Worm (Caenorhabditis elegans) whole organism, L3 larva: ENCODE data around the gene fbxa-72.

ENCODE experiments used
- R02D3.7 ChIP-seq: fragments of 150-350 bp; optimal IDR thresholded peaks from 2 replicates; lab custom pipeline; 2014; ENCODE audit warnings: missing biosample characterization, missing genetic modification characterization
- ZK546.5 ChIP-seq: sonication (generic microtip); optimal IDR thresholded peaks from 2 replicates; lab custom pipeline; 2017; ENCODE audit warnings: missing biosample characterization, missing genetic modification characterization
- aly-2 ChIP-seq: fragments of 150-350 bp; optimal IDR thresholded peaks from 2 replicates; lab custom pipeline; 2014; ENCODE audit warnings: missing biosample characterization, missing genetic modification characterization
- ama-1 ChIP-seq: fragments of 150-350 bp; optimal IDR thresholded peaks from 2 replicates; lab custom pipeline; 2018
- ceh-16 ChIP-seq: sonication (generic microtip); optimal IDR thresholded peaks from 2 replicates; lab custom pipeline; 2017; ENCODE audit warnings: missing biosample characterization, missing genetic modification characterization
- ceh-28 ChIP-seq: fragments of 150-350 bp; optimal IDR thresholded peaks from 2 replicates; lab custom pipeline; 2014; ENCODE audit warnings: missing biosample characterization, missing genetic modification reagents, missing genetic modification characterization
- ceh-82 ChIP-seq: fragments of 150-350 bp; optimal IDR thresholded peaks from 2 replicates; lab custom pipeline; 2014; ENCODE audit warnings: missing biosample characterization, missing genetic modification characterization
- ceh-9 ChIP-seq: sonication (generic microtip); optimal IDR thresholded peaks from 2 replicates; lab custom pipeline; 2018; ENCODE audit warnings: missing biosample characterization, missing genetic modification characterization
- egl-27 ChIP-seq: sonication (generic microtip); optimal IDR thresholded peaks from 4 replicates; lab custom pipeline; 2017; ENCODE audit warnings: missing biosample characterization, missing genetic modification reagents, missing genetic modification characterization
- elt-2 ChIP-seq: sonication (generic microtip); optimal IDR thresholded peaks from 2 replicates; lab custom pipeline; 2016; ENCODE audit warnings: missing genetic modification reagents, mild to moderate bottlenecking, missing genetic modification characterization, missing compliant biosample characterization
- elt-3 ChIP-seq, 3 experiments: fragments of 150-350 bp in 1 of 3; sonication (generic microtip) in 2 of 3; optimal IDR thresholded peaks; 2 replicates in 2 of 3; 4 replicates in 1 of 3; lab custom pipeline; 2014 to 2017; ENCODE audit warnings: missing biosample characterization in 3 of 3, missing genetic modification characterization in 3 of 3
- eor-1 ChIP-seq, 2 experiments: fragments of 150-350 bp; optimal IDR thresholded peaks; 2 replicates each; lab custom pipeline; 2014 to 2018; ENCODE audit warnings: missing biosample characterization in 2 of 2, missing genetic modification characterization in 2 of 2
- jun-1 ChIP-seq: fragments of 150-350 bp; optimal IDR thresholded peaks from 2 replicates; lab custom pipeline; 2014; ENCODE audit warnings: missing biosample characterization, missing genetic modification reagents, missing genetic modification characterization
- lin-15B ChIP-seq: fragments of 150-350 bp; optimal IDR thresholded peaks from 2 replicates; lab custom pipeline; 2014; ENCODE audit warnings: missing biosample characterization, missing genetic modification characterization
- lin-39 ChIP-seq: fragments of 150-350 bp; optimal IDR thresholded peaks from 2 replicates; lab custom pipeline; 2018; ENCODE audit warnings: missing biosample characterization, missing genetic modification reagents, missing genetic modification characterization
- lsy-12 ChIP-seq: sonication (generic microtip); optimal IDR thresholded peaks from 2 replicates; lab custom pipeline; 2016; ENCODE audit warnings: mild to moderate bottlenecking, missing genetic modification characterization, missing compliant biosample characterization
- mdl-1 ChIP-seq: fragments of 150-350 bp; optimal IDR thresholded peaks from 2 replicates; lab custom pipeline; 2014; ENCODE audit warnings: missing biosample characterization, missing genetic modification characterization
- mml-1 ChIP-seq: fragments of 150-350 bp; sonication (generic microtip); optimal IDR thresholded peaks from 3 replicates; lab custom pipeline; 2014; ENCODE audit warnings: missing biosample characterization, missing genetic modification characterization
- nfya-1 ChIP-seq: sonication (generic microtip); optimal IDR thresholded peaks from 2 replicates; lab custom pipeline; 2017; ENCODE audit warnings: missing genetic modification characterization, mild to moderate bottlenecking, missing compliant biosample characterization, antibody characterized with exemption, moderate library complexity; ENCODE audit not compliant: insufficient read depth
- nhr-11 ChIP-seq: fragments of 150-350 bp; optimal IDR thresholded peaks from 2 replicates; lab custom pipeline; 2014; ENCODE audit warnings: missing biosample characterization, missing genetic modification characterization
- nhr-23 ChIP-seq: fragments of 150-350 bp; optimal IDR thresholded peaks from 2 replicates; lab custom pipeline; 2014; ENCODE audit warnings: missing biosample characterization, missing genetic modification reagents, missing genetic modification characterization
- nhr-25 ChIP-seq: sonication (generic microtip); optimal IDR thresholded peaks from 2 replicates; lab custom pipeline; 2017; ENCODE audit warnings: missing biosample characterization, missing genetic modification characterization
- nhr-43 ChIP-seq: sonication (generic microtip); optimal IDR thresholded peaks from 2 replicates; lab custom pipeline; 2016; ENCODE audit warnings: mild to moderate bottlenecking, missing genetic modification characterization, missing compliant biosample characterization; ENCODE audit not compliant: poor library complexity, severe bottlenecking
- nhr-67 ChIP-seq: fragments of 150-350 bp; optimal IDR thresholded peaks from 2 replicates; lab custom pipeline; 2014; ENCODE audit warnings: missing biosample characterization, missing genetic modification characterization
- nhr-76 ChIP-seq: fragments of 150-350 bp; sonication (generic microtip); optimal IDR thresholded peaks from 5 replicates; lab custom pipeline; 2014; ENCODE audit warnings: missing biosample characterization, missing genetic modification characterization
- nhr-77 ChIP-seq: fragments of 150-350 bp; optimal IDR thresholded peaks from 2 replicates; lab custom pipeline; 2014; ENCODE audit warnings: missing biosample characterization, missing genetic modification characterization
- pha-4 ChIP-seq: fragments of 150-350 bp; optimal IDR thresholded peaks from 2 replicates; lab custom pipeline; 2014; ENCODE audit warnings: missing biosample characterization, missing genetic modification reagents, missing genetic modification characterization
- pqm-1 ChIP-seq: fragments of 150-350 bp; optimal IDR thresholded peaks from 2 replicates; lab custom pipeline; 2017; ENCODE audit warnings: missing biosample characterization, missing genetic modification characterization, inconsistent platforms
- skn-1 ChIP-seq: fragments of 150-350 bp; optimal IDR thresholded peaks from 2 replicates; lab custom pipeline; 2014; ENCODE audit warnings: missing biosample characterization, missing genetic modification characterization
- snpc-4 ChIP-seq: fragments of 150-350 bp; optimal IDR thresholded peaks from 2 replicates; lab custom pipeline; 2014; ENCODE audit warnings: missing biosample characterization, missing genetic modification characterization
- tbx-2 ChIP-seq: sonication (generic microtip); optimal IDR thresholded peaks from 2 replicates; lab custom pipeline; 2016; ENCODE audit warnings: mild to moderate bottlenecking, missing genetic modification characterization, missing compliant biosample characterization
- unc-39 ChIP-seq: sonication (generic microtip); optimal IDR thresholded peaks from 4 replicates; lab custom pipeline; 2017; ENCODE audit warnings: missing biosample characterization, missing genetic modification characterization
- ztf-11 ChIP-seq: fragments of 150-350 bp; optimal IDR thresholded peaks from 2 replicates; lab custom pipeline; 2014; ENCODE audit warnings: missing biosample characterization, missing genetic modification characterization
- ztf-4 ChIP-seq: fragments of 150-350 bp; optimal IDR thresholded peaks from 2 replicates; lab custom pipeline; 2014; ENCODE audit warnings: missing biosample characterization, missing genetic modification characterization

fbxa-72 gene

DNA sequence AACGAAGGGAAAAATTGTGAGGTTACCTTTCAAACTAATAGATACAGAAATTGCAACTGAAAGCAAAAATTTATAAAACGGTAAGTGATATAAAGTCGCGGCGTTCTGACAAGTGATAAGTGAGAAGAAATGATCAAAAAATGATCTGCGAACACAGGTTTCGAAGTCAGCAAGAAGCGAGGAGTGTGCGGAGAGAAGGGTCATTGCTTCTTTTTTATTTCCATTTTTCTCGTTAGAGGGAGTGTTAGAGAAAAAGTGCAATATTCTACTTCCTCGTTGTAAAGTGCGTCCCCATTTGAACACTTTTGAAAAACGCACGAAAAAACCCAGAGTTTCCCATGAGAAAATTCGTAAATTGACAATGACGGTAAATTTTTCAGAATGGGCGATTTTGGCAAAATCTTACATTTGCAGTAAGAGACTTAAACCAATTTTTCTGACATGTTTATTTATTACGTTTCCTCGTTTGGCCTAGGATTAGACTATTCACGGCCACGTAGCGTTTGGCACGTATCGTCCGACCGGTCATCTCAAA is at the start of gene fbxa-72, which contains the start of gene srx-21:
Gene fbxa-72 (minus strand): TSS at position 204 of the 535 bp plus-strand sequence.
Gene srx-21 (plus strand): TSS at position 485 of the 535 bp plus-strand sequence.
- TF ChIP-seq tbx-2 (tag; lab: Kevin White, UChicago) (no peak), ceh-28 (tag; lab: Kevin White, UChicago) (peak; percentile 30), nhr-43 (tag; lab: Kevin White, UChicago) (peak; percentile 60), snpc-4 (tag; lab: Kevin White, UChicago) (peak; percentile 12), lin-15B (tag; lab: Kevin White, UChicago) (peak; percentile 21), ztf-11 (tag; lab: Kevin White, UChicago) (no peak), ama-1 (lab: Kevin White, UChicago) (no peak), nhr-23 (tag; lab: Kevin White, UChicago) (peak; percentile 62), eor-1 (tag; optimal IDR thresholded peaks at IDR 0.05; lab: Kevin White, UChicago) (no peak), elt-2 (tag; lab: Kevin White, UChicago) (peak; percentile 28), nhr-25 (tag; lab: Kevin White, UChicago) (peak; percentile 36), nhr-11 (no peak), pha-4 (no peak)

DNA sequence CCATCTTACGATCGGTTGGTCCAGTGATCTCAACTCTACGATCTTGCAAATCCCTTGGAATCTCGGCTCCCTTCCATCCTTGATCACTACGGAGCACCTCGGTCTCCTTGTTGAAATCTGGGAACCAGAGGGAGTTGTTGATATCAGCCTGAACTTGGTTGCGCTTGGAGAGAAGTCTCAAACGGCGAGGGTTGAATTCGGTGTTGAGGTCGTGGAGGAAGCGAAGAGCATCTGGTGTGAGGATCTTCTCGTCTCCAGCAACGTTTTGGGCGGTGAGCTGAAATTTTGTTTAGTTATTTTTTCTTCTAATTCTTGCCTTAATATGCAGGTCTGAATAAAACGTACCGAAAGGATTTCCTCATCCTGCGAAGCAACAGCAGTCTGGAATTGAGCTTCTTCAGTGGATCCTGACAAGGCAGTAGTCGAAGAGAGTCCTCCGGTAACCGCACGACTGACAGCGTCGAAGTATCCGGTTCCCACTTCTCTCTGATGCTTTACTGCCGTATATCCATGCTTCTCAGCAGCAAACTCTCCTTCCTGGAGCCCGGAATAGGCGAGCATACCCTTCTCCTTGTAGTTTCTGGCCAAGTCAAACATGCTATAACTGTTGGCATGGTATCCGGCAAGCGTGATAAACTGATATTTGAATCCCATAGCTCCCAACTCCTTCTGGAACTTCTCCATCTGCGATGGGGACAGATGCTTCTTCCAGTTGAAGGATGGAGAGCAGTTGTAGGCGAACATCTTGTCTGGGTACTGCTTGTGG is 49.4 kb upstream of the fbxa-72 start:
- TF ChIP-seq nhr-25 (tag; lab: Kevin White, UChicago): peak; percentile 2
- no peak for TF ChIP-seq pha-4
- TF ChIP-seq nhr-23 (tag; lab: Kevin White, UChicago): peak; percentile 5
- TF ChIP-seq ama-1 (lab: Kevin White, UChicago): peak; percentile 82
- no peak for TF ChIP-seq egl-27 (tag; lab: Kevin White, UChicago)
- TF ChIP-seq nfya-1: peak; percentile 18
- peak in 1 of 3 experiments; percentile 53 for TF ChIP-seq elt-3 (tag; optimal IDR thresholded peaks at IDR 0.05; lab: Kevin White, UChicago)
- peak; percentile 38 for TF ChIP-seq lin-39 (tag; lab: Kevin White, UChicago)
- TF ChIP-seq nhr-43 (tag; lab: Kevin White, UChicago): peak; percentile 24
- TF ChIP-seq pqm-1 (tag; lab: Kevin White, UChicago): no peak
- TF ChIP-seq aly-2 (tag; lab: Kevin White, UChicago): no peak

DNA sequence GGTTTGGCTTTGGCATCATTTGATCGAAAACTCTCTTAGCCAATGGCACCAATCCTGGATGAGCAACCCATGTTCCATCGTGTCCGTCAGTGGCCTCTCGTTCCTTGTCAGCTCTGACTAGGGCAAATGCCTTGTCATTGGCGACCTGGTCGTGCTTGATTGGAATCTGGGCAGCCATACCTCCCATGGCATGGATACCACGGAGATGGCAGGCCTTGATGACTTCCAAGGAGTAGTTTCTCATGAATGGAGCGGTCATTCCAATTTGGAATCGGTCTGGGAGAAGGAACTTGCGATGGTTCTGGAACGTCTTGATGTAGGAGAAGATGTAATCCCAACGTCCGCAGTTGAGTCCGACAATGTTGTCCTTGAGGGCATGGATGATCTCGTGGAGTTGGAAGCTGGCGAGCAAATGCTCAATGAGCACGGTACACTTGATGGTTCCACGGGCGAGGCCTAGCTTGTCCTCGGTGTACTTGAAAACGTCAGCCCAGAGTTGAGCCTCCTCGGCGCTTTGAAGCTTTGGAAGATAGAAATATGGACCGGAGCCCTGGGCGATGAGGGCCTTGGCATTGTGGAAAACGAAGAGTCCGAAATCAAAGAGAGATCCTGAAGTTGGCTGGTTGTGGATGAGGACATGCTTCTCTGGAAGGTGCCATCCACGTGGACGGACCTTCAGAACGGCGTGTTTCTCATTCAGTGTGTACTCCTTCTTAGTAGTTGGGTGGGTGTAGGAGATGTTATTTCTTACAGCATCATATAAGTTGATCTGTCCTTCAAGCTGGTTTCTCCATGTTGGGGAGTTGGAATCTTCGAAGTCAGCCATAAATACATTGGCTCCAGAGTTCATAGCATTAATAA is 48.6 kb upstream of the fbxa-72 start:
- TF ChIP-seq nfya-1: no peak
- peak; percentile 92 for TF ChIP-seq ama-1 (lab: Kevin White, UChicago)
- TF ChIP-seq lin-39 (tag; lab: Kevin White, UChicago): peak; percentile 39
- peak; percentile 27 for TF ChIP-seq pha-4
- no peak for TF ChIP-seq ZK546.5 (tag; lab: Kevin White, UChicago)
- no peak for TF ChIP-seq ceh-82 (tag; lab: Kevin White, UChicago)
- TF ChIP-seq nhr-43 (tag; lab: Kevin White, UChicago): peak; percentile 58
- peak; percentile 12 for TF ChIP-seq nhr-25 (tag; lab: Kevin White, UChicago)
- no peak for TF ChIP-seq ceh-16 (tag; lab: Kevin White, UChicago)
- TF ChIP-seq, all 47 proteins: peak for 5

DNA sequence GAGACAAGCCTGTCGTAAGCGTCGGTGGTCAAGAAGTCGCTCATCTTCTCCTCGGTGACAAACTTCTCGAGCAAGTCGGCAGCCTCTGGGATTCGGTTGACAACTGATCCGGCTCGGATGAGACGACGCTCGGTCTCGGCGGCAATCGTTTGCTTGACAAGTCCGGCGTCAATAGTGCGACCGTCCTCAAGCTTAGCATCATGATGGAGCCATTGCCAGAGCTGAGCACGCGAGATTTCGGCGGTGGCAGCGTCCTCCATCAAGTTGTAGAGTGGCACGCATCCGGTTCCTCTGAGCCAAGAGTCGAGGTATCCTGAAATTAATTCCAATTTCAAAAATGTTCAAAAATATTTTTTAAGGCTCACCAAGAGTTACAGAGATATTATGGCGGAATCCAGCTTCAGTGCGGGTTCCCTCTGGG is 47.9 kb upstream of the fbxa-72 start:
- TF ChIP-seq ama-1 (lab: Kevin White, UChicago) (peak; percentile 97), ceh-9 (tag; lab: Kevin White, UChicago) (no peak), skn-1 (peak; percentile 8)
- TF ChIP-seq, all 47 proteins: peak for 2

DNA sequence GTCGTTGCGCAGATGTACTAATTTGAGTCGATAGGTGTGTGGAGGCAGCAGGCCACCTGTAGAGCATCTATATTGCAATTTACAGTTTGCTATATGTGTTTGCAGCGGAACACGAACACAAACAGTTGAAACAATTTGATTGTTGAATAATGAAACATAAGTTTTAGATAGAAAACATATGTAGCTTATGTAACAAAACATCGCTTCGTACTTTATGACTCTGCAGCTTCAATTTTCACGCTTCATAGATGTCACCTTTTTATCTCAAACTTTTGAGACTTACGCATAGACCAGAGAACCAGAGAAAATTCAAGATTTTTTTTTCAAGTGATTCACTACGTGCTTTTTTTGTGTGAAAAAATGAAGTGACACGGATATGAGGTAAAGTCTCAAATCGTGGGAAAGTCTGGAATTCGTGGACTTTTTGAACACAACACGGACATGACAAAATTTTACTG is 47.4 kb upstream of the fbxa-72 start, which contains the start of gene fbxb-72:
Gene fbxb-72 (minus strand): TSS at position 58 of the 458 bp plus-strand sequence.
- TF ChIP-seq tbx-2 (tag; lab: Kevin White, UChicago): peak; percentile 85
- peak in 1 of 3 experiments; percentile 4 for TF ChIP-seq elt-3 (tag; optimal IDR thresholded peaks at IDR 0.05; lab: Kevin White, UChicago)
- TF ChIP-seq mdl-1 (tag; lab: Kevin White, UChicago): no peak
- TF ChIP-seq lsy-12 (tag; lab: Kevin White, UChicago): peak; percentile 49
- peak; percentile 51 for TF ChIP-seq nhr-77 (tag; lab: Kevin White, UChicago)
- peak; percentile 99 for TF ChIP-seq ama-1 (lab: Kevin White, UChicago)
- TF ChIP-seq nhr-25 (tag; lab: Kevin White, UChicago): peak; percentile 3
- TF ChIP-seq nhr-43 (tag; lab: Kevin White, UChicago): peak; percentile 97
- peak; percentile 93 for TF ChIP-seq aly-2 (tag; lab: Kevin White, UChicago)
- TF ChIP-seq ceh-82 (tag; lab: Kevin White, UChicago): no peak
- TF ChIP-seq jun-1: peak; percentile 59
- no peak for TF ChIP-seq mml-1 (tag; lab: Kevin White, UChicago)
- TF ChIP-seq nhr-23 (tag; lab: Kevin White, UChicago): peak; percentile 78
- peak; percentile 24 for TF ChIP-seq R02D3.7 (tag; lab: Kevin White, UChicago)
- TF ChIP-seq ztf-4 (tag; lab: Kevin White, UChicago): peak; percentile 66
- TF ChIP-seq unc-39: no peak
- peak; percentile 94 for TF ChIP-seq skn-1
- peak; percentile 43 for TF ChIP-seq nhr-76
- peak; percentile 55 for TF ChIP-seq pha-4
- TF ChIP-seq pqm-1 (tag; lab: Kevin White, UChicago): peak; percentile 94
- no peak for TF ChIP-seq egl-27 (tag; lab: Kevin White, UChicago)
- TF ChIP-seq lin-39 (tag; lab: Kevin White, UChicago): peak; percentile 37
- no peak for TF ChIP-seq ceh-16 (tag; lab: Kevin White, UChicago)
- TF ChIP-seq eor-1 (tag; optimal IDR thresholded peaks at IDR 0.05; lab: Kevin White, UChicago): no peak
- TF ChIP-seq nhr-11: peak; percentile 2
- peak; percentile 76 for TF ChIP-seq elt-2 (tag; lab: Kevin White, UChicago)
- peak; percentile 68 for TF ChIP-seq nfya-1
- peak; percentile 14 for TF ChIP-seq nhr-67 (tag; lab: Kevin White, UChicago)
